Worm (Caenorhabditis elegans): ENCODE data around the gene best-23.

DNA sequence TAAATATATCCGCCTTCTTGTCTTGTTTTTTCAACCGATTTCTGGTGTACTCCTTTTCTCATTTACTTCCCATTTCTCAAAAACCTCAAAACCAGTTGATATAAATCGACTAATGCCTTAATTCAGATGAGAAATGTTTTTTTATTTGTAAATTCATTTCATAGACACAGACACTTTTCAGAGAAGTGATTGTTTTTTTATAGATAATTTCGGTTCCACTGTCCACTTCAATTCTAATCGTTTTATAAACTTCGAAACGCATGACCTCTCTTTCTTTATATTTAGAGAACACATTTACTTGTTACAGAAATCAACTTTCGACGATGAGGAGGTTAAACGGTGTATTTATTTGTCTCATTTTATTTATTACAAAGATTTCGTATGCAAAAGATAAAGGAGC, 33.5 kb upstream of the best-23 start, which contains the start of gene ZK669.3:
- TF ChIP-seq lin-11 (tag; optimal IDR thresholded peaks at IDR 0.05), result no peak
- no peak for TF ChIP-seq mec-3 (tag; optimal IDR thresholded peaks at IDR 0.05; ENCODE audit: borderline replicate concordance)
- no peak for TF ChIP-seq ceh-18 (tag; optimal IDR thresholded peaks at IDR 0.05)
- TF ChIP-seq pha-2 (tag; optimal IDR thresholded peaks at IDR 0.05), result no peak
- TF ChIP-seq nhr-11 (tag; optimal IDR thresholded peaks at IDR 0.05), result no peak
- TF ChIP-seq ttx-3 (tag; optimal IDR thresholded peaks at IDR 0.05), result no peak
- TF ChIP-seq ceh-2 (tag; optimal IDR thresholded peaks at IDR 0.05), result no peak
- TF ChIP-seq pqm-1 (tag; optimal IDR thresholded peaks at IDR 0.05), result no peak
